Fruit fly (Drosophila melanogaster) whole organism, prepupa: Measurements from ENCODE around the gene CG14892.

Source experiments
- Blimp-1 ChIP-seq: fragments of 200-800 bp; sonication (Bioruptor generic); optimal IDR thresholded peaks from 3 replicates; lab custom pipeline; 2017; ENCODE audit warnings: missing biosample characterization, missing genetic modification characterization, mild to moderate bottlenecking, moderate library complexity, missing genetic modification reagents
- CG10631 ChIP-seq: fragments of 200-800 bp; sonication (Bioruptor generic); optimal IDR thresholded peaks from 2 replicates; lab custom pipeline; 2016; ENCODE audit warnings: missing biosample characterization, missing genetic modification characterization
- CG10669 ChIP-seq: fragments of 200-800 bp; sonication (Bioruptor generic); optimal IDR thresholded peaks from 3 replicates; lab custom pipeline; 2018; ENCODE audit warnings: missing biosample characterization, mild to moderate bottlenecking, missing genetic modification characterization, moderate library complexity
- CG11294 ChIP-seq: fragments of 200-800 bp; sonication (Bioruptor generic); IDR thresholded peaks from 2 replicates; pipeline ENCODE4 v1.3.6; 2022; ENCODE audit warnings: missing biosample characterization, missing genetic modification characterization
- CG11762 ChIP-seq: fragments of 200-800 bp; sonication (Bioruptor generic); optimal IDR thresholded peaks from 3 replicates; lab custom pipeline; 2016; ENCODE audit warnings: missing biosample characterization, missing genetic modification characterization; ENCODE audit not compliant: insufficient read depth
- CG11902 ChIP-seq: fragments of 200-800 bp; sonication (Bioruptor generic); optimal IDR thresholded peaks from 3 replicates; lab custom pipeline; 2016; ENCODE audit warnings: missing biosample characterization, missing genetic modification characterization
- CG15336 ChIP-seq: fragments of 200-800 bp; sonication (Bioruptor generic); IDR thresholded peaks from 2 replicates; pipeline ENCODE4 v1.3.6; 2022; ENCODE audit warnings: missing biosample characterization, missing genetic modification characterization
- CG16779 ChIP-seq: fragments of 200-800 bp; sonication (Bioruptor generic); optimal IDR thresholded peaks from 3 replicates; lab custom pipeline; 2017; ENCODE audit warnings: missing biosample characterization, mild to moderate bottlenecking, missing genetic modification characterization
- CG31627 ChIP-seq: fragments of 200-800 bp; sonication (Bioruptor generic); optimal IDR thresholded peaks from 3 replicates; lab custom pipeline; 2016; ENCODE audit warnings: missing biosample characterization, missing genetic modification characterization
- CG32006 ChIP-seq: fragments of 200-800 bp; sonication (Bioruptor generic); optimal IDR thresholded peaks from 3 replicates; lab custom pipeline; 2017; ENCODE audit warnings: missing biosample characterization, mild to moderate bottlenecking, missing genetic modification characterization
- CG34406 ChIP-seq: fragments of 200-800 bp; sonication (Bioruptor generic); optimal IDR thresholded peaks from 3 replicates; lab custom pipeline; 2016; ENCODE audit warnings: missing biosample characterization, missing genetic modification characterization
- CG3919 ChIP-seq: fragments of 200-800 bp; sonication (Bioruptor generic); optimal IDR thresholded peaks from 3 replicates; lab custom pipeline; 2016; ENCODE audit warnings: missing biosample characterization, missing genetic modification characterization
- CG4318 ChIP-seq: fragments of 200-800 bp; sonication (Bioruptor generic); optimal IDR thresholded peaks from 3 replicates; lab custom pipeline; 2017; ENCODE audit warnings: missing biosample characterization, mild to moderate bottlenecking, missing genetic modification characterization
- CG6163 ChIP-seq: fragments of 200-800 bp; sonication (Bioruptor generic); IDR thresholded peaks from 3 replicates; pipeline ENCODE4 v1.3.6; 2022; ENCODE audit warnings: missing biosample characterization, missing genetic modification characterization
- CG6792 ChIP-seq: fragments of 200-800 bp; sonication (Bioruptor generic); optimal IDR thresholded peaks from 3 replicates; lab custom pipeline; 2016; ENCODE audit warnings: missing biosample characterization, missing genetic modification characterization
- CG6808 ChIP-seq: fragments of 200-800 bp; sonication (Bioruptor generic); optimal IDR thresholded peaks from 3 replicates; lab custom pipeline; 2017; ENCODE audit warnings: missing biosample characterization, missing genetic modification characterization, mild to moderate bottlenecking, moderate library complexity, missing genetic modification reagents
- CG6854 ChIP-seq: fragments of 200-800 bp; sonication (Bioruptor generic); optimal IDR thresholded peaks from 2 replicates; lab custom pipeline; 2017; ENCODE audit warnings: missing biosample characterization, mild to moderate bottlenecking, missing genetic modification characterization
- CG8119 ChIP-seq: fragments of 200-800 bp; sonication (Bioruptor generic); IDR thresholded peaks from 3 replicates; pipeline ENCODE4 v1.3.6; 2022; ENCODE audit warnings: missing biosample characterization, missing genetic modification characterization
- CG8319 ChIP-seq: fragments of 200-800 bp; sonication (Bioruptor generic); optimal IDR thresholded peaks from 3 replicates; lab custom pipeline; 2016; ENCODE audit warnings: missing biosample characterization, missing genetic modification characterization
- CG8632 ChIP-seq: fragments of 200-800 bp; sonication (Bioruptor generic); optimal IDR thresholded peaks from 3 replicates; lab custom pipeline; 2016; ENCODE audit warnings: missing biosample characterization, missing genetic modification characterization
- CG9139 ChIP-seq: fragments of 200-800 bp; sonication (Bioruptor generic); optimal IDR thresholded peaks from 3 replicates; lab custom pipeline; 2017; ENCODE audit warnings: missing biosample characterization, mild to moderate bottlenecking, missing genetic modification characterization
- Eip75B ChIP-seq: fragments of 200-800 bp; sonication (Bioruptor generic); optimal IDR thresholded peaks from 3 replicates; lab custom pipeline; 2016; ENCODE audit warnings: missing biosample characterization, missing genetic modification characterization
- Eip78C ChIP-seq: fragments of 200-800 bp; sonication (Bioruptor generic); peaks from one replicate; lab custom pipeline; 2016; ENCODE audit warnings: missing biosample characterization, missing genetic modification characterization
- Eip93F ChIP-seq: fragments of 200-800 bp; sonication (Bioruptor generic); optimal IDR thresholded peaks from 2 replicates; lab custom pipeline; 2016; ENCODE audit warnings: missing biosample characterization, mild to moderate bottlenecking, missing genetic modification characterization
- Ets21C ChIP-seq: fragments of 200-800 bp; sonication (Bioruptor generic); optimal IDR thresholded peaks from 3 replicates; lab custom pipeline; 2016; ENCODE audit warnings: missing biosample characterization, missing genetic modification characterization
- Ets96B ChIP-seq: fragments of 200-800 bp; optimal IDR thresholded peaks from 2 replicates; lab custom pipeline; 2019; ENCODE audit warnings: missing biosample characterization, mild to moderate bottlenecking, missing genetic modification characterization, moderate library complexity
- Gug ChIP-seq: fragments of 200-800 bp; sonication (Bioruptor generic); IDR thresholded peaks from 2 replicates; pipeline ENCODE4 v1.3.6; 2022; ENCODE audit warnings: missing biosample characterization, missing genetic modification characterization
- Hr38 ChIP-seq: sonication (Bioruptor generic); optimal IDR thresholded peaks from 2 replicates; lab custom pipeline; 2016; ENCODE audit warnings: missing biosample characterization, missing genetic modification characterization
- Hr4 ChIP-seq: fragments of 200-800 bp; sonication (Bioruptor generic); optimal IDR thresholded peaks from 3 replicates; lab custom pipeline; 2016; ENCODE audit warnings: missing biosample characterization, missing genetic modification characterization
- Lpt ChIP-seq: fragments of 200-800 bp; sonication (Bioruptor generic); optimal IDR thresholded peaks from 3 replicates; lab custom pipeline; 2016; ENCODE audit warnings: missing biosample characterization, missing genetic modification characterization
- Met ChIP-seq: fragments of 200-800 bp; sonication (Bioruptor generic); optimal IDR thresholded peaks from 3 replicates; lab custom pipeline; 2016; ENCODE audit warnings: missing biosample characterization, missing genetic modification characterization
- OdsH ChIP-seq: fragments of 200-800 bp; sonication (Bioruptor generic); optimal IDR thresholded peaks from 3 replicates; lab custom pipeline; 2016; ENCODE audit warnings: missing biosample characterization, missing genetic modification characterization
- Smox ChIP-seq: fragments of 200-800 bp; sonication (Bioruptor generic); optimal IDR thresholded peaks from 3 replicates; lab custom pipeline; 2016; ENCODE audit warnings: missing biosample characterization, missing genetic modification characterization
- Sox102F ChIP-seq: fragments of 200-800 bp; sonication (Bioruptor generic); optimal IDR thresholded peaks from 2 replicates; lab custom pipeline; 2016; ENCODE audit warnings: missing biosample characterization, mild to moderate bottlenecking, missing genetic modification characterization
- Sox14 ChIP-seq: fragments of 200-800 bp; sonication (Bioruptor generic); optimal IDR thresholded peaks from 3 replicates; lab custom pipeline; 2016; ENCODE audit warnings: missing biosample characterization, missing genetic modification characterization
- achi ChIP-seq: fragments of 200-800 bp; sonication (Bioruptor generic); optimal IDR thresholded peaks from 3 replicates; lab custom pipeline; 2016; ENCODE audit warnings: missing biosample characterization, missing genetic modification characterization
- acj6 ChIP-seq: fragments of 200-800 bp; sonication (Bioruptor generic); optimal IDR thresholded peaks from 3 replicates; lab custom pipeline; 2016; ENCODE audit warnings: missing biosample characterization, missing genetic modification characterization
- cyc ChIP-seq: fragments of 200-800 bp; sonication (Bioruptor generic); optimal IDR thresholded peaks from 3 replicates; lab custom pipeline; 2016; ENCODE audit warnings: missing biosample characterization, missing genetic modification characterization
- dac ChIP-seq: fragments of 200-800 bp; sonication (Bioruptor generic); optimal IDR thresholded peaks from 2 replicates; lab custom pipeline; 2017; ENCODE audit warnings: missing biosample characterization, mild to moderate bottlenecking, missing genetic modification characterization
- dsx ChIP-seq: fragments of 200-800 bp; optimal IDR thresholded peaks from 3 replicates; lab custom pipeline; 2019; ENCODE audit warnings: missing biosample characterization, mild to moderate bottlenecking, missing genetic modification characterization, moderate library complexity; ENCODE audit not compliant: poor library complexity, severe bottlenecking
- eg ChIP-seq: fragments of 200-800 bp; sonication (Bioruptor generic); IDR thresholded peaks from 3 replicates; pipeline ENCODE4 v1.3.6; 2022; ENCODE audit warnings: missing biosample characterization, missing genetic modification characterization
- fd85E ChIP-seq: fragments of 200-800 bp; sonication (Bioruptor generic); optimal IDR thresholded peaks from 3 replicates; lab custom pipeline; 2016; ENCODE audit warnings: missing biosample characterization, missing genetic modification characterization
- fkh ChIP-seq: fragments of 200-800 bp; sonication (Bioruptor generic); optimal IDR thresholded peaks from 3 replicates; lab custom pipeline; 2017; ENCODE audit warnings: missing biosample characterization, mild to moderate bottlenecking, missing genetic modification characterization, moderate library complexity
- lz ChIP-seq: fragments of 200-800 bp; sonication (Bioruptor generic); optimal IDR thresholded peaks from 3 replicates; lab custom pipeline; 2016; ENCODE audit warnings: missing biosample characterization, missing genetic modification characterization
- net ChIP-seq: fragments of 200-800 bp; sonication (Bioruptor generic); optimal IDR thresholded peaks from 3 replicates; lab custom pipeline; 2016; ENCODE audit warnings: missing biosample characterization, missing genetic modification characterization
- pdm3 ChIP-seq: fragments of 200-800 bp; sonication (Bioruptor generic); optimal IDR thresholded peaks from 3 replicates; lab custom pipeline; 2016; ENCODE audit warnings: missing biosample characterization, missing genetic modification characterization
- salr ChIP-seq, 2 experiments: fragments of 200-800 bp; sonication (Bioruptor generic); optimal IDR thresholded peaks; 3 replicates each; lab custom pipeline; 2016 to 2018; ENCODE audit warnings: missing biosample characterization in 2 of 2, missing genetic modification characterization in 2 of 2, mild to moderate bottlenecking in 1 of 2
- spab ChIP-seq: fragments of 200-800 bp; sonication (Bioruptor generic); optimal IDR thresholded peaks from 2 replicates; lab custom pipeline; 2017; ENCODE audit warnings: missing biosample characterization, mild to moderate bottlenecking, missing genetic modification characterization, missing genetic modification reagents
- ss ChIP-seq, 2 experiments: fragments of 200-800 bp; sonication (Bioruptor generic); optimal IDR thresholded peaks; 2 replicates in 1 of 2; 3 replicates in 1 of 2; lab custom pipeline; 2017 to 2018; ENCODE audit warnings: mild to moderate bottlenecking in 2 of 2, missing biosample characterization in 2 of 2, missing genetic modification characterization in 2 of 2, moderate library complexity in 1 of 2
- svp ChIP-seq: fragments of 200-800 bp; sonication (Bioruptor generic); peaks from one replicate; lab custom pipeline; 2016; ENCODE audit warnings: missing biosample characterization, missing genetic modification characterization
- topi ChIP-seq: fragments of 200-800 bp; sonication (Bioruptor generic); optimal IDR thresholded peaks from 3 replicates; lab custom pipeline; 2016; ENCODE audit warnings: missing biosample characterization, missing genetic modification characterization
- vri ChIP-seq: fragments of 200-800 bp; sonication (Bioruptor generic); optimal IDR thresholded peaks from 3 replicates; lab custom pipeline; 2016; ENCODE audit warnings: missing biosample characterization, mild to moderate bottlenecking, missing genetic modification characterization

The CG14892 gene

DNA sequence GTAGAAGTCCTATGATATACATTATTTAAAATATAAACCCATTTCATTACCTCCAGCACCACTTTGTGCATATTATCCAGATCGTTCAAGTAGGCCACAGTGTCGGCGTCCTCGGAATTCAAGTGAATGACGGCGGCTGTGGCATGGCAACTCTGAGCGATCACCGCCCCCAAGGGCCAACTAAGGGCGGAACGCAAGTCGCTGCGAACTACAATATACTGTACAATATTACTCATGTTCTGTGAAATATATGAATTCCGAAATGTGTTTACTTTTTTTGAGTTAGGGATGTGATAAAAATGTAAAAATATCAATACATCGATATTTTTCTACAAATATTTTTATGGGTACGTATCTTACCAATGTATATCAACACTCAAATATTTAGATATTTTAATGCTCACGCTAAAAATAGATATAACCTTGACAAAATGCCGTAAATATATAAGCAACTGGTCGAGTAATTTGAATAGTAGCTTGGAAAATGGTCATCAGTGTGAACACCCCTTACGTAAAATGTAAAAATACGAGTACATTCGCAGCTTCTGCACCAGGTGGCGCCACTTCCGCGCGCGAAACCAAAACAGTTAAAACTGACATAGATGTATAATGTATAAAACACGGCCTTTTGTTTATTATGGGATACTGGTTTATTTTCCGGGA lies 20.6 kb upstream of the CG14892 start, which contains the start of gene CG14903:
Gene CG14903, minus strand, starts transcription at position 270 of the 663 bp plus-strand sequence.
- no peak for TF ChIP-seq achi (GFP tag; lab: Kevin White, UChicago)
- no peak for TF ChIP-seq ss (GFP tag; optimal IDR thresholded peaks at IDR 0.05; lab: Kevin White, UChicago)
- peak; percentile 81 for TF ChIP-seq fkh (GFP tag; lab: Kevin White, UChicago)
- TF ChIP-seq CG3919: no peak
- no peak for TF ChIP-seq CG15336 (GFP tag; lab: Robert Waterston, UW)
- TF ChIP-seq CG6792 (GFP tag; lab: Kevin White, UChicago): no peak
- TF ChIP-seq fd85E (GFP tag; lab: Kevin White, UChicago): no peak
- no peak for TF ChIP-seq Sox14 (GFP tag; lab: Kevin White, UChicago)
- no peak for TF ChIP-seq CG8319 (GFP tag; lab: Kevin White, UChicago)
- no peak for TF ChIP-seq net (GFP tag; lab: Kevin White, UChicago)
- peak; percentile 12 for TF ChIP-seq lz (GFP tag; lab: Kevin White, UChicago)
- peak; percentile 50 for TF ChIP-seq CG31627
- no peak for TF ChIP-seq Hr4
- no peak for TF ChIP-seq CG6854 (GFP tag; lab: Kevin White, UChicago)
- TF ChIP-seq vri (GFP tag; lab: Kevin White, UChicago): no peak
- TF ChIP-seq Gug: no peak
- TF ChIP-seq CG9139 (GFP tag; lab: Kevin White, UChicago): no peak
- TF ChIP-seq Hr38 (GFP tag; lab: Kevin White, UChicago): no peak
- TF ChIP-seq CG34406 (GFP tag; lab: Kevin White, UChicago): no peak
- TF ChIP-seq CG6808 (GFP tag; lab: Kevin White, UChicago): no peak
- TF ChIP-seq spab (GFP tag; lab: Kevin White, UChicago): no peak
- peak; percentile 25 for TF ChIP-seq CG11902
- TF ChIP-seq CG6163 (GFP tag; lab: Robert Waterston, UW): no peak
- TF ChIP-seq Eip78C (GFP tag; lab: Kevin White, UChicago): peak; percentile 54
- TF ChIP-seq CG8632 (GFP tag; lab: Kevin White, UChicago): no peak
- TF ChIP-seq OdsH (GFP tag; lab: Kevin White, UChicago): no peak
- TF ChIP-seq Eip75B (GFP tag; lab: Kevin White, UChicago): no peak
- no peak for TF ChIP-seq acj6 (GFP tag; lab: Kevin White, UChicago)
- TF ChIP-seq dac (GFP tag; lab: Kevin White, UChicago): no peak
- no peak for TF ChIP-seq Eip93F (GFP tag; lab: Kevin White, UChicago)
- TF ChIP-seq salr (GFP tag; optimal IDR thresholded peaks at IDR 0.05; lab: Kevin White, UChicago): no peak
- peak; percentile 42 for TF ChIP-seq cyc
- no peak for TF ChIP-seq CG11294 (GFP tag; lab: Robert Waterston, UW)
- no peak for TF ChIP-seq CG16779 (tag; lab: Kevin White, UChicago)
- peak; percentile 8 for TF ChIP-seq Smox
- peak; percentile 2 for TF ChIP-seq CG10631 (GFP tag; lab: Kevin White, UChicago)
- no peak for TF ChIP-seq CG11762 (GFP tag; lab: Kevin White, UChicago)
- peak; percentile 71 for TF ChIP-seq svp (GFP tag; lab: Kevin White, UChicago)
- TF ChIP-seq CG4318 (GFP tag; lab: Kevin White, UChicago): no peak
- no peak for TF ChIP-seq Met
- no peak for TF ChIP-seq Ets96B
- TF ChIP-seq Ets21C (GFP tag; lab: Kevin White, UChicago): peak; percentile 12
- peak; percentile 13 for TF ChIP-seq pdm3
- TF ChIP-seq eg (GFP tag; lab: Robert Waterston, UW): no peak
- no peak for TF ChIP-seq Lpt (GFP tag; lab: Kevin White, UChicago)
- TF ChIP-seq CG32006 (GFP tag; lab: Kevin White, UChicago): no peak
- no peak for TF ChIP-seq CG10669
- no peak for TF ChIP-seq dsx (GFP tag; lab: Kevin White, UChicago)
- no peak for TF ChIP-seq topi (GFP tag; lab: Kevin White, UChicago)
- TF ChIP-seq Sox102F (GFP tag; lab: Kevin White, UChicago): no peak
- TF ChIP-seq CG8119 (GFP tag; lab: Robert Waterston, UW): no peak
- no peak for TF ChIP-seq Blimp-1 (GFP tag; lab: Kevin White, UChicago)
